Fruit fly (Drosophila melanogaster) whole organism, embryonic: ENCODE results near the gene djl.
A peak's percentile ranks its signal among the peaks of the same experiment; 100 is the strongest.

Experiments used
- Bdp1 ChIP-seq: fragments of 200-800 bp; sonication (Bioruptor generic); optimal IDR thresholded peaks from 3 replicates; lab custom pipeline; 2016; ENCODE audit warnings: missing biosample characterization, missing genetic modification characterization
- C15 ChIP-seq: fragments of 200-800 bp; sonication (Bioruptor generic); IDR thresholded peaks from 3 replicates; pipeline ENCODE4 v1.3.6; 2022; ENCODE audit warnings: missing biosample characterization, missing genetic modification characterization
- CG10274 ChIP-seq: fragments of 200-800 bp; sonication (Bioruptor generic); optimal IDR thresholded peaks from 3 replicates; lab custom pipeline; 2017; ENCODE audit warnings: missing biosample characterization, mild to moderate bottlenecking, missing genetic modification characterization
- CG10959 ChIP-seq: fragments of 200-800 bp; sonication (Bioruptor generic); IDR thresholded peaks from 2 replicates; pipeline ENCODE4 v1.3.6; 2022; ENCODE audit warnings: missing biosample characterization, missing genetic modification characterization
- CG11398 ChIP-seq: fragments of 200-800 bp; sonication (Bioruptor generic); optimal IDR thresholded peaks from 2 replicates; lab custom pipeline; 2016; ENCODE audit warnings: missing biosample characterization, missing genetic modification characterization
- CG12769 ChIP-seq: fragments of 200-800 bp; sonication (Bioruptor generic); optimal IDR thresholded peaks from 2 replicates; lab custom pipeline; 2019; ENCODE audit warnings: missing biosample characterization, mild to moderate bottlenecking, missing genetic modification characterization, moderate library complexity
- CG1603 ChIP-seq: fragments of 200-800 bp; sonication (Bioruptor generic); optimal IDR thresholded peaks from 2 replicates; lab custom pipeline; 2019; ENCODE audit warnings: missing biosample characterization, mild to moderate bottlenecking, missing genetic modification characterization, moderate library complexity
- CG17802 ChIP-seq: fragments of 200-800 bp; sonication (Bioruptor generic); optimal IDR thresholded peaks from 2 replicates; lab custom pipeline; 2018; ENCODE audit warnings: missing biosample characterization, mild to moderate bottlenecking, missing genetic modification characterization, moderate library complexity
- CG18011 ChIP-seq: fragments of 200-800 bp; sonication (Bioruptor generic); optimal IDR thresholded peaks from 2 replicates; lab custom pipeline; 2017; ENCODE audit warnings: missing biosample characterization, missing genetic modification characterization, mild to moderate bottlenecking, moderate library complexity, missing genotype
- CG18599 ChIP-seq: fragments of 200-800 bp; sonication (Bioruptor generic); optimal IDR thresholded peaks from 3 replicates; lab custom pipeline; 2017; ENCODE audit warnings: missing biosample characterization, missing genetic modification characterization, mild to moderate bottlenecking, moderate library complexity, missing genetic modification reagents
- CG42726 ChIP-seq: fragments of 200-800 bp; sonication (Bioruptor generic); IDR thresholded peaks from 2 replicates; pipeline ENCODE4 v1.3.6; 2022; ENCODE audit warnings: missing biosample characterization, missing genetic modification characterization; ENCODE audit not compliant: partially characterized antibody
- CG4404 ChIP-seq: fragments of 200-800 bp; sonication (Bioruptor generic); IDR thresholded peaks from 2 replicates; pipeline ENCODE4 v1.3.6; 2022; ENCODE audit warnings: missing biosample characterization, missing genetic modification characterization
- CG6254 ChIP-seq: fragments of 200-800 bp; sonication (Bioruptor generic); optimal IDR thresholded peaks from 3 replicates; lab custom pipeline; 2017; ENCODE audit warnings: mild to moderate bottlenecking, missing biosample characterization, missing genetic modification reagents, missing genetic modification characterization
- CG7556 ChIP-seq: fragments of 200-800 bp; sonication (Bioruptor generic); optimal IDR thresholded peaks from 2 replicates; lab custom pipeline; 2017; ENCODE audit warnings: missing biosample characterization, mild to moderate bottlenecking, missing genetic modification characterization
- CG7786 ChIP-seq: fragments of 200-800 bp; sonication (Bioruptor generic); optimal IDR thresholded peaks from 2 replicates; lab custom pipeline; 2016; ENCODE audit warnings: missing biosample characterization, missing genetic modification characterization
- CG7987 ChIP-seq: fragments of 200-800 bp; sonication (Bioruptor generic); optimal IDR thresholded peaks from 2 replicates; lab custom pipeline; 2018; ENCODE audit warnings: missing biosample characterization, mild to moderate bottlenecking, missing genetic modification characterization, moderate library complexity
- CG8290 ChIP-seq, 3 experiments: fragments of 200-800 bp; sonication (Bioruptor generic); optimal IDR thresholded peaks; 2 replicates each; lab custom pipeline; 2016 to 2019; ENCODE audit warnings: missing biosample characterization in 3 of 3, missing genetic modification characterization in 3 of 3, mild to moderate bottlenecking in 2 of 3, moderate library complexity in 1 of 3
- CG9609 ChIP-seq: fragments of 200-800 bp; sonication (Bioruptor generic); optimal IDR thresholded peaks from 3 replicates; lab custom pipeline; 2016; ENCODE audit warnings: missing biosample characterization, missing genetic modification characterization
- CG9932 ChIP-seq: fragments of 200-800 bp; sonication (Bioruptor generic); IDR thresholded peaks from 2 replicates; pipeline ENCODE4 v1.3.6; 2022; ENCODE audit warnings: missing biosample characterization, missing genetic modification characterization
- D19A ChIP-seq: fragments of 200-800 bp; optimal IDR thresholded peaks from 3 replicates; lab custom pipeline; 2019; ENCODE audit warnings: missing biosample characterization, mild to moderate bottlenecking, missing genetic modification characterization, moderate library complexity
- HLHmδ ChIP-seq: fragments of 200-800 bp; sonication (Bioruptor generic); optimal IDR thresholded peaks from 2 replicates; lab custom pipeline; 2018; ENCODE audit warnings: missing biosample characterization, mild to moderate bottlenecking, missing genetic modification characterization, moderate library complexity
- Hr39 ChIP-seq: fragments of >200 bp; optimal IDR thresholded peaks from 2 replicates; lab custom pipeline; 2017
- Jarid2 ChIP-seq: fragments of 200-800 bp; sonication (Bioruptor generic); optimal IDR thresholded peaks from 3 replicates; lab custom pipeline; 2017; ENCODE audit warnings: mild to moderate bottlenecking, missing biosample characterization, missing genetic modification reagents, missing genetic modification characterization
- Lpt ChIP-seq: fragments of >200 bp; optimal IDR thresholded peaks from 2 replicates; lab custom pipeline; 2018; ENCODE audit warnings: missing biosample characterization, missing genetic modification characterization
- MTF-1 ChIP-seq: fragments of 200-800 bp; sonication (Bioruptor generic); optimal IDR thresholded peaks from 2 replicates; lab custom pipeline; 2018; ENCODE audit warnings: missing biosample characterization, mild to moderate bottlenecking, missing genetic modification characterization, borderline replicate concordance
- Mad ChIP-seq: fragments of 200-800 bp; sonication (Bioruptor generic); optimal IDR thresholded peaks from 2 replicates; lab custom pipeline; 2016; ENCODE audit warnings: missing biosample characterization, missing genetic modification characterization
- Mes4 ChIP-seq: fragments of 200-800 bp; sonication (Bioruptor generic); optimal IDR thresholded peaks from 2 replicates; lab custom pipeline; 2016; ENCODE audit warnings: missing biosample characterization, missing genetic modification characterization
- Myb ChIP-seq: fragments of 200-800 bp; sonication (Bioruptor generic); optimal IDR thresholded peaks from 2 replicates; lab custom pipeline; 2016; ENCODE audit warnings: missing biosample characterization, missing genetic modification characterization
- Pdp1 ChIP-seq, 2 experiments: fragments of 200-800 bp; sonication (Bioruptor generic); optimal IDR thresholded peaks; 3 replicates each; lab custom pipeline; 2016; ENCODE audit warnings: missing biosample characterization in 2 of 2, missing genetic modification characterization in 2 of 2, mild to moderate bottlenecking in 1 of 2, moderate library complexity in 1 of 2
- Scr ChIP-seq: fragments of 200-800 bp; sonication (Bioruptor generic); IDR thresholded peaks from 2 replicates; pipeline ENCODE4 v1.3.6; 2022; ENCODE audit warnings: missing biosample characterization, missing genetic modification characterization; ENCODE audit not compliant: partially characterized antibody
- Ssrp ChIP-seq: fragments of 200-800 bp; sonication (Bioruptor generic); optimal IDR thresholded peaks from 2 replicates; lab custom pipeline; 2018; ENCODE audit warnings: missing biosample characterization, mild to moderate bottlenecking, missing genetic modification characterization, moderate library complexity
- abd-A ChIP-seq: fragments of 200-800 bp; sonication (Bioruptor generic); optimal IDR thresholded peaks from 3 replicates; lab custom pipeline; 2019; ENCODE audit warnings: missing biosample characterization, mild to moderate bottlenecking, missing genetic modification characterization, moderate library complexity
- dm ChIP-seq: fragments of 200-800 bp; sonication (Bioruptor generic); optimal IDR thresholded peaks from 3 replicates; lab custom pipeline; 2016; ENCODE audit warnings: missing biosample characterization, missing genetic modification characterization
- fd3F ChIP-seq: fragments of 200-800 bp; sonication (Bioruptor generic); optimal IDR thresholded peaks from 2 replicates; lab custom pipeline; 2018; ENCODE audit warnings: missing biosample characterization, mild to moderate bottlenecking, missing genetic modification characterization, moderate library complexity
- fru ChIP-seq: fragments of >200 bp; optimal IDR thresholded peaks from 2 replicates; lab custom pipeline; 2017
- grau ChIP-seq: fragments of 200-800 bp; optimal IDR thresholded peaks from 3 replicates; lab custom pipeline; 2019; ENCODE audit warnings: missing biosample characterization, mild to moderate bottlenecking, missing genetic modification characterization, moderate library complexity
- gro ChIP-seq: fragments of 200-800 bp; sonication (Bioruptor generic); optimal IDR thresholded peaks from 2 replicates; lab custom pipeline; 2016; ENCODE audit warnings: missing biosample characterization, missing genetic modification characterization
- kni ChIP-seq: fragments of 200-800 bp; sonication (Bioruptor generic); optimal IDR thresholded peaks from 3 replicates; lab custom pipeline; 2017; ENCODE audit warnings: mild to moderate bottlenecking, missing biosample characterization, missing genetic modification reagents, missing genetic modification characterization
- lab ChIP-seq: fragments of 200-800 bp; sonication (Bioruptor generic); optimal IDR thresholded peaks from 3 replicates; lab custom pipeline; 2017; ENCODE audit warnings: missing biosample characterization, missing genetic modification characterization, mild to moderate bottlenecking, moderate library complexity, missing genetic modification reagents
- lbe ChIP-seq: fragments of 200-800 bp; sonication (Bioruptor generic); optimal IDR thresholded peaks from 2 replicates; lab custom pipeline; 2016; ENCODE audit warnings: missing biosample characterization, mild to moderate bottlenecking, missing genetic modification characterization
- nmo ChIP-seq: fragments of 200-800 bp; sonication (Bioruptor generic); optimal IDR thresholded peaks from 2 replicates; lab custom pipeline; 2018; ENCODE audit warnings: missing biosample characterization, mild to moderate bottlenecking, missing genetic modification characterization, moderate library complexity
- p53 ChIP-seq: fragments of 200-800 bp; sonication (Bioruptor generic); optimal IDR thresholded peaks from 2 replicates; lab custom pipeline; 2016; ENCODE audit warnings: missing biosample characterization, missing genetic modification characterization
- ranshi ChIP-seq: fragments of 200-800 bp; sonication (Bioruptor generic); IDR thresholded peaks from 2 replicates; pipeline ENCODE4 v1.3.6; 2022; ENCODE audit warnings: missing biosample characterization, missing genetic modification characterization
- scrt ChIP-seq: fragments of 200-800 bp; sonication (Bioruptor generic); optimal IDR thresholded peaks from 2 replicates; lab custom pipeline; 2018; ENCODE audit warnings: missing biosample characterization, mild to moderate bottlenecking, missing genetic modification characterization, moderate library complexity
- sd ChIP-seq: fragments of 200-800 bp; sonication (Bioruptor generic); optimal IDR thresholded peaks from 3 replicates; lab custom pipeline; 2018; ENCODE audit warnings: missing biosample characterization, mild to moderate bottlenecking, missing genetic modification characterization, moderate library complexity
- slou ChIP-seq: fragments of 200-800 bp; sonication (Bioruptor generic); optimal IDR thresholded peaks from 3 replicates; lab custom pipeline; 2016; ENCODE audit warnings: missing biosample characterization, missing genetic modification characterization
- toy ChIP-seq: fragments of 200-800 bp; sonication (Bioruptor generic); IDR thresholded peaks from 2 replicates; pipeline ENCODE4 v1.3.6; 2022; ENCODE audit warnings: missing biosample characterization, missing genetic modification characterization
- ttk ChIP-seq: fragments of 200-800 bp; sonication (Bioruptor generic); IDR thresholded peaks from 2 replicates; pipeline ENCODE4 v2.1.2; 2022; ENCODE audit warnings: missing biosample characterization, missing genetic modification characterization

djl gene

DNA sequence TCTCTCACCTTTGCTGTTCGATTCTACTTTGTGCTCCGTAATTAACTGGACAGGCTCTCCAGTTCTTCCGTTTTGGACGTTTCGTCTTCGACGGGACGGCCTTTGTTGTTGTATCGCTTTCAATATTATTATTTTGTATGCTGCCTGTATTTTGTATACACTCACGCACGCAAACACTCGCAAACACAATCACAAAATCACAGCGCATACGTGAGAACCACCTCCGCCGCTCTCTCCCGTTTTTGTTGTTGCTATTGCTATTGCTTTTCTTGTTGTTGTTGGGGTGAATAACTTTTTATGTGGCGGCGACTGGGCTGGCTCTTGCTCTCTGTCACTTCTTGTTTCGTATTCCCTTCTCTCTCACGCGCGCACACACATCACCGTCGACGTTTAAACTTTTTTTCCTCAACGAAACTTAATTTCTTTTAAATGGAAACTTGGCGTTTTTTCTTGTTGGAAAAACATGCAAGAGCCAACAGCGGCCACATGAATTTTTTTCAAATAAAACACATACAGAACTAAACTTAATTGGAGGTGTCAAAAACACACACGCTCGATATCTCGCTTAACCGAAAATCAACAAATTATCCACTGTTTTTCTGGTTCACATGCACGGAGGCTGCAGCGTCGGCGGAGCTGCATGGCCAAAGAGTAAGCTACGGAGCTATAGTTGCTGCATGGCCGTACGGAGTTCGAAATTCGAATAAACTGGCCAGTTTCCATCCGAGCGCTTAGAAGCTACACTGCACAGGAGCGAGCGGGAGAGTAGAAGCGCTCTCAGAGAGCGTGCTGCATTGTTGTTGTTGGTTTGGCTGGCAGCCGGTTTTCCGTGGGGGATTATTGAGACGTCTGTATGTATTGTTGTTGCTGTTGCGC lies 47.4 kb downstream of the djl start (continued):
- TF ChIP-seq CG7786 (GFP tag; lab: Kevin White, UChicago) = peak; percentile 33
- peak in 1 of 2 experiments; percentile 35 for TF ChIP-seq Pdp1 (GFP tag; optimal IDR thresholded peaks at IDR 0.05; lab: Kevin White, UChicago)
- TF ChIP-seq Scr (GFP tag; lab: Robert Waterston, UW) = no peak
- TF ChIP-seq CG9609 (GFP tag; lab: Kevin White, UChicago) = no peak
- no peak for TF ChIP-seq fd3F (GFP tag; lab: Kevin White, UChicago)
- TF ChIP-seq Hr39 (lab: Kevin White, UChicago) = no peak
- peak; percentile 56 for TF ChIP-seq CG12769
- peak; percentile 45 for TF ChIP-seq Mes4 (GFP tag; lab: Kevin White, UChicago)
- no peak for TF ChIP-seq fru
- TF ChIP-seq CG7987 (GFP tag; lab: Kevin White, UChicago) = no peak
- peak; percentile 27 for TF ChIP-seq MTF-1
- no peak for TF ChIP-seq CG1603 (tag; lab: Kevin White, UChicago)
- peak; percentile 38 for TF ChIP-seq kni
- no peak for TF ChIP-seq CG7556 (GFP tag; lab: Kevin White, UChicago)
- TF ChIP-seq CG10959 = no peak
- TF ChIP-seq CG11398 = peak; percentile 33
- no peak for TF ChIP-seq lbe (GFP tag; lab: Kevin White, UChicago)
- TF ChIP-seq CG8290 (GFP tag; optimal IDR thresholded peaks at IDR 0.05; lab: Kevin White, UChicago) = no peak
- peak in 1 of 2 experiments; percentile 14 for TF ChIP-seq CG8290 (tag; optimal IDR thresholded peaks at IDR 0.05; lab: Kevin White, UChicago)
- no peak for TF ChIP-seq Mad (GFP tag; lab: Kevin White, UChicago)
- TF ChIP-seq p53 (GFP tag; lab: Kevin White, UChicago) = no peak
- TF ChIP-seq CG9932 = no peak
- TF ChIP-seq gro (GFP tag; lab: Kevin White, UChicago) = peak; percentile 36
- peak; percentile 3 for TF ChIP-seq grau (tag; lab: Kevin White, UChicago)
- TF ChIP-seq HLHmδ (GFP tag; lab: Kevin White, UChicago) = peak; percentile 37
- peak; percentile 15 for TF ChIP-seq CG18599
- TF ChIP-seq dm = no peak
- no peak for TF ChIP-seq Myb (GFP tag; lab: Kevin White, UChicago)
- no peak for TF ChIP-seq Lpt
- peak; percentile 68 for TF ChIP-seq abd-A (tag; lab: Kevin White, UChicago)
- no peak for TF ChIP-seq lab (GFP tag; lab: Kevin White, UChicago)
- peak; percentile 51 for TF ChIP-seq D19A
- no peak for TF ChIP-seq ttk (GFP tag; lab: Robert Waterston, UW)
- TF ChIP-seq scrt (GFP tag; lab: Kevin White, UChicago) = no peak
- no peak for TF ChIP-seq CG4404 (GFP tag; lab: Robert Waterston, UW)
- no peak for TF ChIP-seq CG18011 (GFP tag; lab: Kevin White, UChicago)
- TF ChIP-seq Ssrp (tag; lab: Kevin White, UChicago) = peak; percentile 45
- no peak for TF ChIP-seq Bdp1 (GFP tag; lab: Kevin White, UChicago)
- peak; percentile 26 for TF ChIP-seq nmo
- TF ChIP-seq CG10274 = peak; percentile 88
- TF ChIP-seq toy (GFP tag; lab: Robert Waterston, UW) = no peak
- no peak for TF ChIP-seq slou (GFP tag; lab: Kevin White, UChicago)
- peak; percentile 52 for TF ChIP-seq Jarid2 (GFP tag; lab: Kevin White, UChicago)
- TF ChIP-seq ranshi (GFP tag; lab: Robert Waterston, UW) = no peak
- no peak for TF ChIP-seq C15 (GFP tag; lab: Robert Waterston, UW)
- TF ChIP-seq sd (tag; lab: Kevin White, UChicago) = peak; percentile 45
- no peak for TF ChIP-seq CG42726
- TF ChIP-seq CG17802 = no peak
- peak; percentile 43 for TF ChIP-seq CG6254 (GFP tag; lab: Kevin White, UChicago)
